Worm (Caenorhabditis elegans): ENCODE results near the gene sre-36.

ce11 chrV:16356798-16357197, 42.7 kb upstream of the sre-36 start:
- TF ChIP-seq ama-1 (optimal IDR thresholded peaks at IDR 0.05), result no peak
- TF ChIP-seq flt-1 (GFP tag; IDR thresholded peaks at IDR 0.05), result no peak
- no peak for TF ChIP-seq B0310.2 (tag; optimal IDR thresholded peaks at IDR 0.05)
- no peak for TF ChIP-seq hnd-1 (tag; optimal IDR thresholded peaks at IDR 0.05)
- TF ChIP-seq tra-4 (tag; optimal IDR thresholded peaks at IDR 0.05), result no peak
- no peak for TF ChIP-seq tbx-37 (GFP tag; conservative IDR thresholded peaks at IDR 0.05)
- TF ChIP-seq ceh-36 (tag; optimal IDR thresholded peaks at IDR 0.05), result no peak
- TF ChIP-seq F13C5.2 (tag; optimal IDR thresholded peaks at IDR 0.05), result no peak
- no peak for TF ChIP-seq pes-1 (GFP tag; IDR thresholded peaks at IDR 0.05)
- TF ChIP-seq aly-1 (tag; optimal IDR thresholded peaks at IDR 0.05), result no peak
- no peak for TF ChIP-seq sea-1 (GFP tag; conservative IDR thresholded peaks at IDR 0.05)
- TF ChIP-seq ceh-13 (GFP tag; optimal IDR thresholded peaks at IDR 0.05), result no peak

Data from whole organism, early embryonic.